Worm (Caenorhabditis elegans): ENCODE data around the gene glb-23.

The glb-23 gene

ce11 chrIV:7184597-7184996 lies 34.7 kb downstream of the glb-23 start, which contains the start of gene clec-179:
Gene clec-179, minus strand, starts transcription at chrIV:7184697.
- TF ChIP-seq ceh-22 (tag; optimal IDR thresholded peaks at IDR 0.05) (no peak), ceh-9 (tag; optimal IDR thresholded peaks at IDR 0.05) (no peak), ceh-45 (GFP tag; IDR thresholded peaks at IDR 0.05) (no peak), ceh-30 (tag; optimal IDR thresholded peaks at IDR 0.05) (no peak), K02D7.2 (tag; optimal IDR thresholded peaks at IDR 0.05) (no peak), che-1 (tag; optimal IDR thresholded peaks at IDR 0.05) (no peak), pha-2 (tag; optimal IDR thresholded peaks at IDR 0.05) (no peak), pha-4 (tag; optimal IDR thresholded peaks at IDR 0.05) (no peak), ztf-16 (tag; optimal IDR thresholded peaks at IDR 0.05) (no peak), ceh-19 (GFP tag; optimal IDR thresholded peaks at IDR 0.05) (no peak)

- TF ChIP-seq fkh-6 (tag; optimal IDR thresholded peaks at IDR 0.05) (no peak), odd-2 (tag; optimal IDR thresholded peaks at IDR 0.05) (no peak), lin-11 (tag; optimal IDR thresholded peaks at IDR 0.05) (no peak), dve-1 (tag; optimal IDR thresholded peaks at IDR 0.05) (no peak), T23F11.4 (GFP tag; optimal IDR thresholded peaks at IDR 0.05) (no peak), hlh-8 (tag; optimal IDR thresholded peaks at IDR 0.05) (no peak), C08G9.2 (tag; optimal IDR thresholded peaks at IDR 0.05) (no peak), sdc-2 (tag; optimal IDR thresholded peaks at IDR 0.05) (no peak), ceh-30 (tag; optimal IDR thresholded peaks at IDR 0.05) (no peak), tbx-7 (tag; optimal IDR thresholded peaks at IDR 0.05) (no peak), K02D7.2 (tag; optimal IDR thresholded peaks at IDR 0.05) (no peak), ref-2 (tag; optimal IDR thresholded peaks at IDR 0.05) (no peak)
These were observed 36.5 kb downstream of the glb-23 start for ce11 chrIV:7182818-7183217.

- no peak for TF ChIP-seq fax-1 (tag; optimal IDR thresholded peaks at IDR 0.05)
- no peak for TF ChIP-seq ttx-3 (tag; optimal IDR thresholded peaks at IDR 0.05)
- no peak for TF ChIP-seq ceh-30 (tag; optimal IDR thresholded peaks at IDR 0.05)
- TF ChIP-seq ahr-1 (tag; optimal IDR thresholded peaks at IDR 0.05), result no peak
- peak; percentile 71 for TF ChIP-seq elt-2 (tag; optimal IDR thresholded peaks at IDR 0.05)
- no peak for TF ChIP-seq unc-42 (tag; optimal IDR thresholded peaks at IDR 0.05)
- no peak for TF ChIP-seq ref-2 (tag; optimal IDR thresholded peaks at IDR 0.05)
These were observed 39.0 kb downstream of the glb-23 start, which contains the start of gene cest-10 for ce11 chrIV:7180304-7180703. Gene cest-10, plus strand, starts transcription at chrIV:7180557.

ce11 chrIV:7178942-7179341 lies 40.4 kb downstream of the glb-23 start, which contains the start of gene C42D4.3:
Gene C42D4.3, plus strand, starts transcription at chrIV:7179239.
- no peak for TF ChIP-seq Y22D7AL.16 (tag; optimal IDR thresholded peaks at IDR 0.05)
- no peak for TF ChIP-seq unc-86 (tag; optimal IDR thresholded peaks at IDR 0.05)
- no peak for TF ChIP-seq sox-2 (GFP tag; IDR thresholded peaks at IDR 0.05)
- TF ChIP-seq tbx-7 (tag; optimal IDR thresholded peaks at IDR 0.05), result no peak
- TF ChIP-seq ceh-9 (tag; optimal IDR thresholded peaks at IDR 0.05), result no peak
- TF ChIP-seq eyg-1 (tag; optimal IDR thresholded peaks at IDR 0.05), result no peak

ce11 chrIV:7176887-7177286 lies 42.4 kb downstream of the glb-23 start, which contains the start of gene str-44:
Gene str-44, plus strand, starts transcription at chrIV:7177187.
- TF ChIP-seq lim-6 (tag; optimal IDR thresholded peaks at IDR 0.05) (no peak), ahr-1 (tag; optimal IDR thresholded peaks at IDR 0.05) (no peak), ztf-16 (tag; optimal IDR thresholded peaks at IDR 0.05) (no peak), ttx-3 (tag; optimal IDR thresholded peaks at IDR 0.05) (no peak), madf-2 (tag; optimal IDR thresholded peaks at IDR 0.05) (no peak)

- TF ChIP-seq ttx-3 (tag; optimal IDR thresholded peaks at IDR 0.05), result no peak
- no peak for TF ChIP-seq fax-1 (tag; optimal IDR thresholded peaks at IDR 0.05)
- no peak for TF ChIP-seq ceh-9 (tag; optimal IDR thresholded peaks at IDR 0.05)
- no peak for TF ChIP-seq madf-2 (tag; optimal IDR thresholded peaks at IDR 0.05)
- no peak for TF ChIP-seq hlh-6 (tag; optimal IDR thresholded peaks at IDR 0.05)
- no peak for TF ChIP-seq che-1 (tag; optimal IDR thresholded peaks at IDR 0.05)
- TF ChIP-seq lim-6 (tag; optimal IDR thresholded peaks at IDR 0.05), result no peak
These were observed 44.0 kb downstream of the glb-23 start, which contains the start of gene C42D4.19 for ce11 chrIV:7175346-7175745. Gene C42D4.19, plus strand, starts transcription at chrIV:7175646.
